Worm (Caenorhabditis elegans) whole organism, young adult: ENCODE measurements around the gene lact-2.

Source experiments
- B0035.1 ChIP-seq: sonication (generic microtip); optimal IDR thresholded peaks from 2 replicates; lab custom pipeline; 2016; ENCODE audit warnings: missing genetic modification characterization, mild to moderate bottlenecking, missing compliant biosample characterization, missing genotype, missing genetic modification reagents
- C06A6.2 ChIP-seq: fragments of 200-800 bp; sonication (Bioruptor generic); conservative IDR thresholded peaks from 2 replicates; pipeline ENCODE4 v1.3.6; 2022; ENCODE audit warnings: missing genetic modification characterization, missing compliant biosample characterization
- F33H1.4 ChIP-seq: fragments of 200-800 bp; sonication (Bioruptor generic); IDR thresholded peaks from 2 replicates; pipeline ENCODE4 v1.3.6; 2022; ENCODE audit warnings: missing genetic modification reagents, missing genetic modification characterization, missing compliant biosample characterization
- F57A8.1 ChIP-seq: fragments of 200-800 bp; sonication (Bioruptor generic); optimal IDR thresholded peaks from 2 replicates; lab custom pipeline; 2018; ENCODE audit warnings: mild to moderate bottlenecking, missing genetic modification characterization, moderate library complexity, missing compliant biosample characterization
- T26A5.8 ChIP-seq: sonication (generic microtip); optimal IDR thresholded peaks from 2 replicates; lab custom pipeline; 2016; ENCODE audit warnings: missing genetic modification characterization, missing compliant biosample characterization
- Y53F4B.3 ChIP-seq: fragments of 200-800 bp; sonication (Bioruptor generic); IDR thresholded peaks from 2 replicates; pipeline ENCODE4 v1.3.6; 2022; ENCODE audit warnings: missing genetic modification reagents, missing genetic modification characterization, missing compliant biosample characterization
- Y67H2A.10 ChIP-seq: fragments of 200-800 bp; sonication (Bioruptor generic); conservative IDR thresholded peaks from 2 replicates; pipeline ENCODE4 v1.3.6; 2022; ENCODE audit warnings: missing genetic modification reagents, missing genetic modification characterization, missing compliant biosample characterization
- aptf-3 ChIP-seq: fragments of 200-800 bp; sonication (Bioruptor generic); IDR thresholded peaks from 2 replicates; pipeline ENCODE4 v1.3.6; 2022; ENCODE audit warnings: missing genetic modification characterization, missing compliant biosample characterization
- bed-2 ChIP-seq: fragments of 200-800 bp; sonication (Bioruptor generic); IDR thresholded peaks from 2 replicates; pipeline ENCODE4 v1.3.6; 2022; ENCODE audit warnings: missing genetic modification reagents, missing genetic modification characterization, missing compliant biosample characterization
- cebp-2 ChIP-seq: fragments of 200-800 bp; sonication (Bioruptor generic); IDR thresholded peaks from 2 replicates; pipeline ENCODE4 v1.3.6; 2022; ENCODE audit warnings: missing genetic modification characterization, missing compliant biosample characterization
- ceh-27 ChIP-seq: fragments of 200-800 bp; sonication (Bioruptor generic); optimal IDR thresholded peaks from 2 replicates; lab custom pipeline; 2018; ENCODE audit warnings: mild to moderate bottlenecking, missing genetic modification characterization, moderate library complexity, missing compliant biosample characterization
- ceh-58 ChIP-seq: fragments of 200-800 bp; sonication (Bioruptor generic); IDR thresholded peaks from 2 replicates; pipeline ENCODE4 v1.3.6; 2022; ENCODE audit warnings: missing genetic modification characterization, missing compliant biosample characterization
- ceh-79 ChIP-seq: sonication (generic microtip); optimal IDR thresholded peaks from 2 replicates; lab custom pipeline; 2017; ENCODE audit warnings: mild to moderate bottlenecking, missing genetic modification characterization, missing compliant biosample characterization
- dox-1 ChIP-seq: fragments of 200-800 bp; sonication (Bioruptor generic); IDR thresholded peaks from 2 replicates; pipeline ENCODE4 v1.3.6; 2022; ENCODE audit warnings: missing genetic modification reagents, missing genetic modification characterization, missing compliant biosample characterization
- dpff-1 ChIP-seq: sonication (generic microtip); optimal IDR thresholded peaks from 2 replicates; lab custom pipeline; 2017; ENCODE audit warnings: mild to moderate bottlenecking, missing genetic modification characterization, missing compliant biosample characterization
- efl-1 ChIP-seq: fragments of 150-350 bp; optimal IDR thresholded peaks from 2 replicates; lab custom pipeline; 2014; ENCODE audit warnings: missing biosample characterization, missing genetic modification reagents, missing genetic modification characterization
- egl-18 ChIP-seq: fragments of 200-800 bp; sonication (Bioruptor generic); IDR thresholded peaks from 2 replicates; pipeline ENCODE4 v1.3.6; 2022; ENCODE audit warnings: missing genetic modification reagents, missing genetic modification characterization, missing compliant biosample characterization
- egl-44 ChIP-seq: fragments of 200-800 bp; sonication (Bioruptor generic); IDR thresholded peaks from 2 replicates; pipeline ENCODE4 v1.3.6; 2022; ENCODE audit warnings: missing genetic modification reagents, missing genetic modification characterization, missing compliant biosample characterization
- ekl-4 ChIP-seq: fragments of 200-800 bp; sonication (Bioruptor generic); IDR thresholded peaks from 2 replicates; pipeline ENCODE4 v1.3.6; 2022; ENCODE audit warnings: missing genetic modification reagents, missing genetic modification characterization, missing compliant biosample characterization
- fkh-3 ChIP-seq: sonication (generic microtip); optimal IDR thresholded peaks from 2 replicates; lab custom pipeline; 2016; ENCODE audit warnings: mild to moderate bottlenecking, missing genetic modification characterization, missing compliant biosample characterization
- him-1 ChIP-seq: sonication (generic microtip); optimal IDR thresholded peaks from 2 replicates; lab custom pipeline; 2016; ENCODE audit warnings: missing genotype, missing genetic modification reagents, missing genetic modification characterization, missing compliant biosample characterization
- hlh-12 ChIP-seq: sonication (generic microtip); optimal IDR thresholded peaks from 2 replicates; lab custom pipeline; 2016; ENCODE audit warnings: missing genetic modification characterization, missing compliant biosample characterization
- hsf-1 ChIP-seq: fragments of 200-800 bp; sonication (Bioruptor generic); IDR thresholded peaks from 2 replicates; pipeline ENCODE4 v1.3.6; 2022; ENCODE audit warnings: missing genetic modification reagents, missing genetic modification characterization, missing compliant biosample characterization
- lin-35 ChIP-seq, 3 experiments: fragments of 150-350 bp in 2 of 3; sonication (generic microtip) in 1 of 3; optimal IDR thresholded peaks; 2 replicates each; lab custom pipeline; 2014 to 2018; ENCODE audit warnings: missing biosample characterization in 3 of 3, missing genetic modification characterization in 3 of 3, missing genetic modification reagents in 3 of 3
- lin-40 ChIP-seq: sonication (generic microtip); optimal IDR thresholded peaks from 2 replicates; lab custom pipeline; 2016; ENCODE audit warnings: missing genetic modification characterization, mild to moderate bottlenecking, missing compliant biosample characterization, missing genotype, missing genetic modification reagents
- lsl-1 ChIP-seq: fragments of 200-800 bp; sonication (Bioruptor generic); optimal IDR thresholded peaks from 2 replicates; lab custom pipeline; 2018; ENCODE audit warnings: mild to moderate bottlenecking, missing genetic modification characterization, moderate library complexity, missing compliant biosample characterization
- lsy-27 ChIP-seq: sonication (generic microtip); optimal IDR thresholded peaks from 2 replicates; lab custom pipeline; 2017; ENCODE audit warnings: missing genetic modification characterization, mild to moderate bottlenecking, missing compliant biosample characterization, antibody characterized with exemption, missing genotype, borderline replicate concordance; ENCODE audit not compliant: insufficient read depth
- mel-28 ChIP-seq: sonication (generic microtip); optimal IDR thresholded peaks from 2 replicates; lab custom pipeline; 2016; ENCODE audit warnings: borderline replicate concordance, mild to moderate bottlenecking, missing genetic modification characterization, missing compliant biosample characterization
- nfya-1 ChIP-seq: sonication (generic microtip); optimal IDR thresholded peaks from 2 replicates; lab custom pipeline; 2017; ENCODE audit warnings: antibody characterized with exemption, missing compliant biosample characterization, missing genetic modification characterization, borderline replicate concordance; ENCODE audit not compliant: insufficient read depth
- nfya-2 ChIP-seq: fragments of 200-800 bp; sonication (Bioruptor generic); IDR thresholded peaks from 2 replicates; pipeline ENCODE4 v1.3.6; 2022; ENCODE audit warnings: missing genetic modification reagents, missing genetic modification characterization, missing compliant biosample characterization
- pbrm-1 ChIP-seq: fragments of 200-800 bp; sonication (Bioruptor generic); IDR thresholded peaks from 2 replicates; pipeline ENCODE4 v1.3.6; 2022; ENCODE audit warnings: missing genetic modification reagents, missing genetic modification characterization, missing compliant biosample characterization
- sdz-38 ChIP-seq: sonication (generic microtip); optimal IDR thresholded peaks from 2 replicates; lab custom pipeline; 2016; ENCODE audit warnings: missing genotype, missing genetic modification characterization, missing compliant biosample characterization
- snpc-1.1 ChIP-seq: sonication (generic microtip); optimal IDR thresholded peaks from 2 replicates; lab custom pipeline; 2017; ENCODE audit warnings: missing genetic modification characterization, mild to moderate bottlenecking, missing compliant biosample characterization, antibody characterized with exemption, moderate library complexity, missing genotype, missing genetic modification reagents; ENCODE audit not compliant: insufficient read depth
- somi-1 ChIP-seq: fragments of 200-800 bp; sonication (Bioruptor generic); optimal IDR thresholded peaks from 2 replicates; lab custom pipeline; 2018; ENCODE audit warnings: mild to moderate bottlenecking, missing genetic modification characterization, missing compliant biosample characterization
- sptf-2 ChIP-seq: fragments of 200-800 bp; sonication (Bioruptor generic); optimal IDR thresholded peaks from 2 replicates; lab custom pipeline; 2018; ENCODE audit warnings: mild to moderate bottlenecking, missing genetic modification characterization, missing compliant biosample characterization
- tbp1 ChIP-seq: fragments of 200-800 bp; sonication (Bioruptor generic); optimal IDR thresholded peaks from 2 replicates; lab custom pipeline; 2018; ENCODE audit warnings: mild to moderate bottlenecking, missing genetic modification characterization, missing compliant biosample characterization

Gene lact-2

DNA sequence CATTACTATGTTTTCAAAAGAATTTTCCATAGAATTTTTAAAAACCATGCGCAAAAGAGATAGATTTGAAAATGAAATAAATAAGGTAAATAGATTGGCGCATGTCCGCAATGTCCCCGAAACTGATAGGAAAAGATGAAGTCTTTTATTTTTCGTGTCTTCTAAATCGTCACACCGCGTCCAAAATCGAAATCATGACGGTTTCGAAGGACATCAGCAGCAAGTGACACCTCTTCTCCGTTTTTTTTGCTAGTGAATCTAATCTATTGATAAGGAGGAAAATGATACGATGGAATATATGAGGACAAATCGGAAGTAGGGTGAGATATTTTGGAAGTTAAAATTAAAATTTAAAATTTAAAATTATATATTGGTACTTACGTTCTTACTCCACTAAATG lies 20.7 kb upstream of the lact-2 start:
- TF ChIP-seq ceh-79 (no peak), egl-44 (GFP tag; lab: Robert Waterston, UW) (no peak), hlh-12 (no peak), B0035.1 (tag; lab: Kevin White, UChicago) (no peak), nfya-1 (tag; lab: Kevin White, UChicago) (no peak), cebp-2 (no peak), C06A6.2 (GFP tag; lab: Robert Waterston, UW) (no peak), him-1 (tag; lab: Kevin White, UChicago) (no peak), lsl-1 (GFP tag; lab: Kevin White, UChicago) (no peak), egl-18 (no peak), ekl-4 (no peak), lsy-27 (tag; lab: Kevin White, UChicago) (no peak), dpff-1 (tag; lab: Kevin White, UChicago) (no peak), dox-1 (GFP tag; lab: Robert Waterston, UW) (no peak), Y67H2A.10 (GFP tag; lab: Robert Waterston, UW) (no peak)

DNA sequence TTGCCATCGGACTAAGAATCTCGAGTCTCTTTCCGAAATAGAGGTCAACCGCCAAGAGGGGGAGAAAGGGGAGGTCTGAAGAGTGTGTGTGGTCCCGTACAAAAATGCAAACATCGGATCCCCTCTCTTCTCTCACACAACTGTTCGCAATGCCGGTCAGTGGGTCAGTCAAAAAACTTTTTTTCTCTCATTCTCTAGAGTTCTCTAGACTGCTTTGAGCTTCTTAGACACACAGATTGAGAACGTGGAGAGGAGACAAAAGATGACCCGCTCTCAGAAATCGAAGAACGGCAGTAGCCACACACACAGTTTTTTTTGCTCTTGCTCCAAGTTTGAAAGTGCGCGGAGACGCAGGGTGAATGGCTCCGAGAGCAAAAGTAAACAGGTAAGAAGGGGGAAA lies 18.9 kb upstream of the lact-2 start:
- TF ChIP-seq T26A5.8 (tag; lab: Kevin White, UChicago) (no peak), fkh-3 (tag; lab: Kevin White, UChicago) (no peak), somi-1 (GFP tag; lab: Kevin White, UChicago) (no peak), sdz-38 (tag; lab: Kevin White, UChicago) (no peak), ceh-58 (GFP tag; lab: Robert Waterston, UW) (no peak), nfya-2 (GFP tag; lab: Robert Waterston, UW) (no peak), pbrm-1 (GFP tag; lab: Robert Waterston, UW) (no peak), lin-40 (tag; lab: Kevin White, UChicago) (no peak), F33H1.4 (GFP tag; lab: Robert Waterston, UW) (no peak), mel-28 (tag; lab: Kevin White, UChicago) (no peak), aptf-3 (GFP tag; lab: Robert Waterston, UW) (no peak), tbp1 (GFP tag; lab: Kevin White, UChicago) (no peak), ceh-27 (GFP tag; lab: Kevin White, UChicago) (no peak), Y53F4B.3 (GFP tag; lab: Robert Waterston, UW) (no peak), snpc-1.1 (tag; lab: Kevin White, UChicago) (no peak), lin-35 (GFP tag; optimal IDR thresholded peaks at IDR 0.05; lab: Kevin White, UChicago) (no peak), efl-1 (GFP tag; lab: Kevin White, UChicago) (no peak), sptf-2 (GFP tag; lab: Kevin White, UChicago) (no peak), bed-2 (GFP tag; lab: Robert Waterston, UW) (no peak)

DNA sequence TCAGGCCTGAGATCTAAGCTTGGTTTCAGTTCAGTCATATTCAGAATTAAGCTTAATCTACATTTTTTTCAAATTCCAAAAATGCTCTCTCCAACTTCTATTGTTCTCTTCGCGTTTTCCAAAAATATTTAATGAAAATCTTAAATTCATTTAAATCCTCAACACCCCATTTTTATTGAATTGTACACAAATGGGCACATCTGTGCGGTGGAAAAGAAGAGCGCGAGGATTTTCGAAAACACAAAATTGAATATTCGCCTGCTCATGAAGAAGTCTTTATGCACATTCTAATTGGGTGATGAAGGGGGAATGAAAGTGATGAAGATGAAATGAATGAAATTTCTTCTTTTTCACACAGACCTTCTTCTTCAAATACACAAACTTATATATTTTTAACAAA lies 10.2 kb upstream of the lact-2 start:
- TF ChIP-seq hsf-1 (GFP tag; lab: Robert Waterston, UW), result 0 out of 2 replicates have a peak, but pooled peaks have one; percentile 12
- no peak for TF ChIP-seq F57A8.1 (GFP tag; lab: Kevin White, UChicago)
